Fruit fly (Drosophila melanogaster) whole organism, embryonic: ENCODE results near the gene CG46434.
A peak's percentile ranks its signal among the peaks of the same experiment; 100 is the strongest.

Experiments used
- CG10209 ChIP-seq: fragments of 200-800 bp; sonication (Bioruptor generic); optimal IDR thresholded peaks from 3 replicates; lab custom pipeline; 2017; ENCODE audit warnings: missing biosample characterization, mild to moderate bottlenecking, missing genetic modification characterization, missing genetic modification reagents
- CG10274 ChIP-seq: fragments of 200-800 bp; sonication (Bioruptor generic); optimal IDR thresholded peaks from 3 replicates; lab custom pipeline; 2017; ENCODE audit warnings: missing biosample characterization, mild to moderate bottlenecking, missing genetic modification characterization
- CG10654 ChIP-seq: fragments of 200-800 bp; sonication (Bioruptor generic); optimal IDR thresholded peaks from 2 replicates; lab custom pipeline; 2016; ENCODE audit warnings: missing biosample characterization, missing genetic modification characterization
- CG12071 ChIP-seq: fragments of 200-800 bp; sonication (Bioruptor generic); optimal IDR thresholded peaks from 3 replicates; lab custom pipeline; 2018; ENCODE audit warnings: missing biosample characterization, mild to moderate bottlenecking, missing genetic modification characterization
- CG12219 ChIP-seq: fragments of 200-800 bp; sonication (Bioruptor generic); optimal IDR thresholded peaks from 3 replicates; lab custom pipeline; 2018; ENCODE audit warnings: missing biosample characterization, mild to moderate bottlenecking, missing genetic modification characterization
- CG13287 ChIP-seq: fragments of 200-800 bp; sonication (Bioruptor generic); IDR thresholded peaks from 2 replicates; pipeline ENCODE4 v1.3.6; 2022; ENCODE audit warnings: missing biosample characterization, missing genetic modification characterization; ENCODE audit not compliant: partially characterized antibody
- CG13424 ChIP-seq: fragments of 200-800 bp; sonication (Bioruptor generic); optimal IDR thresholded peaks from 2 replicates; lab custom pipeline; 2019; ENCODE audit warnings: missing biosample characterization, mild to moderate bottlenecking, missing genetic modification characterization, moderate library complexity
- CG1529 ChIP-seq: fragments of 200-800 bp; sonication (Bioruptor generic); optimal IDR thresholded peaks from 3 replicates; lab custom pipeline; 2018; ENCODE audit warnings: missing biosample characterization, missing genetic modification characterization
- CG15514 ChIP-seq: fragments of 200-800 bp; sonication (Bioruptor generic); optimal IDR thresholded peaks from 3 replicates; lab custom pipeline; 2017; ENCODE audit warnings: missing biosample characterization, missing genetic modification characterization, mild to moderate bottlenecking, moderate library complexity, missing genetic modification reagents
- CG16779 ChIP-seq: fragments of 200-800 bp; sonication (Bioruptor generic); IDR thresholded peaks from 2 replicates; pipeline ENCODE4 v1.3.6; 2022; ENCODE audit warnings: missing biosample characterization, missing genetic modification characterization
- CG16815 ChIP-seq: fragments of 200-800 bp; sonication (Bioruptor generic); optimal IDR thresholded peaks from 3 replicates; lab custom pipeline; 2017; ENCODE audit warnings: missing biosample characterization, mild to moderate bottlenecking, missing genetic modification characterization
- CG17359 ChIP-seq: fragments of 200-800 bp; sonication (Bioruptor generic); optimal IDR thresholded peaks from 3 replicates; lab custom pipeline; 2018; ENCODE audit warnings: missing biosample characterization, mild to moderate bottlenecking, missing genetic modification characterization, moderate library complexity
- CG17612 ChIP-seq: fragments of 200-800 bp; sonication (Bioruptor generic); IDR thresholded peaks from 2 replicates; pipeline ENCODE4 v1.3.6; 2022; ENCODE audit warnings: missing biosample characterization, missing genetic modification characterization
- CG2678 ChIP-seq: fragments of 200-800 bp; sonication (Bioruptor generic); optimal IDR thresholded peaks from 3 replicates; lab custom pipeline; 2019; ENCODE audit warnings: missing biosample characterization, mild to moderate bottlenecking, missing genetic modification characterization, moderate library complexity
- CG4328 ChIP-seq: fragments of 200-800 bp; sonication (Bioruptor generic); optimal IDR thresholded peaks from 3 replicates; lab custom pipeline; 2017; ENCODE audit warnings: missing biosample characterization, missing genetic modification reagents, missing genetic modification characterization
- CG5180 ChIP-seq: fragments of 200-800 bp; sonication (Bioruptor generic); optimal IDR thresholded peaks from 3 replicates; lab custom pipeline; 2017; ENCODE audit warnings: missing biosample characterization, missing genetic modification characterization, mild to moderate bottlenecking, moderate library complexity, missing genetic modification reagents
- CG6791 ChIP-seq: fragments of 200-800 bp; sonication (Bioruptor generic); IDR thresholded peaks from 3 replicates; pipeline ENCODE4 v1.3.6; 2022; ENCODE audit warnings: missing biosample characterization, missing genetic modification characterization; ENCODE audit not compliant: partially characterized antibody
- CG7372 ChIP-seq: fragments of 200-800 bp; sonication (Bioruptor generic); IDR thresholded peaks from 2 replicates; pipeline ENCODE4 v1.3.6; 2022; ENCODE audit warnings: missing biosample characterization, missing genetic modification characterization
- CG8388 ChIP-seq: fragments of 200-800 bp; sonication (Bioruptor generic); optimal IDR thresholded peaks from 2 replicates; lab custom pipeline; 2019; ENCODE audit warnings: missing biosample characterization, mild to moderate bottlenecking, missing genetic modification characterization, moderate library complexity
- CG8765 ChIP-seq: fragments of 200-800 bp; sonication (Bioruptor generic); IDR thresholded peaks from 2 replicates; pipeline ENCODE4 v1.3.6; 2022; ENCODE audit warnings: missing biosample characterization, missing genetic modification characterization
- CG9215 ChIP-seq: fragments of 200-800 bp; sonication (Bioruptor generic); IDR thresholded peaks from 2 replicates; pipeline ENCODE4 v1.3.6; 2022; ENCODE audit warnings: missing biosample characterization, missing genetic modification characterization
- E2f1 ChIP-seq: fragments of 200-800 bp; sonication (Bioruptor generic); IDR thresholded peaks from 2 replicates; pipeline ENCODE4 v1.3.6; 2022; ENCODE audit warnings: missing biosample characterization, missing genetic modification characterization
- H2.0 ChIP-seq: fragments of 200-800 bp; sonication (Bioruptor generic); IDR thresholded peaks from 2 replicates; pipeline ENCODE4 v1.3.6; 2022; ENCODE audit warnings: missing biosample characterization, missing genetic modification characterization
- HmgZ ChIP-seq: fragments of 200-800 bp; sonication (Bioruptor generic); optimal IDR thresholded peaks from 2 replicates; lab custom pipeline; 2018; ENCODE audit warnings: missing biosample characterization, mild to moderate bottlenecking, missing genetic modification characterization
- Hr78 ChIP-seq, 2 experiments: fragments of 200-800 bp in 1 of 2; fragments of >200 bp in 1 of 2; sonication (Bioruptor generic) in 1 of 2; optimal IDR thresholded peaks; 2 replicates each; lab custom pipeline; 2017 to 2019; ENCODE audit warnings: missing biosample characterization in 2 of 2, missing genetic modification characterization in 2 of 2, mild to moderate bottlenecking in 1 of 2, moderate library complexity in 1 of 2
- Sry-δ ChIP-seq: fragments of 200-800 bp; sonication (Bioruptor generic); optimal IDR thresholded peaks from 2 replicates; lab custom pipeline; 2016; ENCODE audit warnings: missing biosample characterization, missing genetic modification characterization
- Tbp ChIP-seq: fragments of >200 bp; optimal IDR thresholded peaks from 2 replicates; lab custom pipeline; 2018; ENCODE audit warnings: missing biosample characterization, missing genetic modification characterization
- Xbp1 ChIP-seq: fragments of 200-800 bp; sonication (Bioruptor generic); optimal IDR thresholded peaks from 3 replicates; lab custom pipeline; 2016; ENCODE audit warnings: missing biosample characterization, mild to moderate bottlenecking, missing genetic modification characterization
- az2 ChIP-seq: fragments of 200-800 bp; sonication (Bioruptor generic); optimal IDR thresholded peaks from 3 replicates; lab custom pipeline; 2016; ENCODE audit warnings: missing biosample characterization, missing genetic modification characterization
- bcd ChIP-seq: fragments of 200-800 bp; sonication (Bioruptor generic); optimal IDR thresholded peaks from 2 replicates; lab custom pipeline; 2017; ENCODE audit warnings: missing biosample characterization, mild to moderate bottlenecking, missing genetic modification characterization
- cas ChIP-seq: fragments of 200-800 bp; sonication (Bioruptor generic); IDR thresholded peaks from 2 replicates; pipeline ENCODE4 v1.3.6; 2022; ENCODE audit warnings: missing biosample characterization, missing genetic modification characterization
- cg ChIP-seq: fragments of 200-800 bp; sonication (Bioruptor generic); optimal IDR thresholded peaks from 3 replicates; lab custom pipeline; 2019; ENCODE audit warnings: missing biosample characterization, mild to moderate bottlenecking, missing genetic modification characterization, moderate library complexity
- chinmo ChIP-seq: fragments of 200-800 bp; sonication (Bioruptor generic); IDR thresholded peaks from 4 replicates; pipeline ENCODE4 v1.3.6; 2022; ENCODE audit warnings: missing biosample characterization, missing genetic modification characterization; ENCODE audit not compliant: partially characterized antibody
- chn ChIP-seq: fragments of 200-800 bp; sonication (Bioruptor generic); optimal IDR thresholded peaks from 2 replicates; lab custom pipeline; 2016; ENCODE audit warnings: missing biosample characterization, missing genetic modification characterization
- eve ChIP-seq, 2 experiments: fragments of >200 bp; optimal IDR thresholded peaks; 2 replicates each; lab custom pipeline; 2017; ENCODE audit warnings: missing biosample characterization in 2 of 2, missing genetic modification characterization in 2 of 2
- eyg ChIP-seq: fragments of 200-800 bp; sonication (Bioruptor generic); optimal IDR thresholded peaks from 3 replicates; lab custom pipeline; 2016; ENCODE audit warnings: missing biosample characterization, missing genetic modification characterization
- fd102C ChIP-seq: fragments of 200-800 bp; sonication (Bioruptor generic); optimal IDR thresholded peaks from 2 replicates; lab custom pipeline; 2018; ENCODE audit warnings: missing biosample characterization, mild to moderate bottlenecking, missing genetic modification characterization, moderate library complexity
- gt ChIP-seq: fragments of 200-800 bp; sonication (Bioruptor generic); IDR thresholded peaks from 2 replicates; pipeline ENCODE4 v1.3.6; 2022; ENCODE audit warnings: missing biosample characterization, missing genetic modification characterization
- nerfin-1 ChIP-seq: fragments of 200-800 bp; sonication (Bioruptor generic); optimal IDR thresholded peaks from 3 replicates; lab custom pipeline; 2019; ENCODE audit warnings: missing biosample characterization, mild to moderate bottlenecking, missing genetic modification characterization, moderate library complexity
- nerfin-2 ChIP-seq: fragments of 200-800 bp; sonication (Bioruptor generic); IDR thresholded peaks from 2 replicates; pipeline ENCODE4 v1.3.6; 2022; ENCODE audit warnings: missing biosample characterization, missing genetic modification characterization; ENCODE audit not compliant: partially characterized antibody
- pan ChIP-seq, 4 experiments: fragments of >200 bp in 3 of 4; fragments of 200-800 bp in 1 of 4; sonication (Bioruptor generic) in 1 of 4; optimal IDR thresholded peaks in 3 of 4; IDR thresholded peaks in 1 of 4; 2 replicates each; pipeline versions ENCODE4 v1.3.6 to Lab custom; 2017 to 2022; ENCODE audit warnings: missing biosample characterization in 2 of 4, missing genetic modification characterization in 2 of 4, mixed read lengths in 1 of 4
- pnt ChIP-seq: fragments of 200-800 bp; sonication (Bioruptor generic); optimal IDR thresholded peaks from 3 replicates; lab custom pipeline; 2016; ENCODE audit warnings: missing biosample characterization, missing genetic modification characterization
- pros ChIP-seq: fragments of 200-800 bp; sonication (Bioruptor generic); optimal IDR thresholded peaks from 3 replicates; lab custom pipeline; 2019; ENCODE audit warnings: missing biosample characterization, mild to moderate bottlenecking, missing genetic modification characterization, moderate library complexity
- rib ChIP-seq: fragments of 200-800 bp; sonication (Bioruptor generic); IDR thresholded peaks from 2 replicates; pipeline ENCODE4 v1.3.6; 2022; ENCODE audit warnings: missing biosample characterization, missing genetic modification characterization
- sr ChIP-seq: fragments of 200-800 bp; sonication (Bioruptor generic); IDR thresholded peaks from 3 replicates; pipeline ENCODE4 v1.3.6; 2022; ENCODE audit warnings: missing biosample characterization, missing genetic modification characterization
- ssp ChIP-seq: fragments of 200-800 bp; sonication (Bioruptor generic); IDR thresholded peaks from 2 replicates; pipeline ENCODE4 v1.3.6; 2022; ENCODE audit warnings: missing biosample characterization, missing genetic modification characterization
- tup ChIP-seq: fragments of 200-800 bp; sonication (Bioruptor generic); optimal IDR thresholded peaks from 2 replicates; lab custom pipeline; 2016; ENCODE audit warnings: missing biosample characterization, mild to moderate bottlenecking, missing genetic modification characterization, moderate library complexity
- twi ChIP-seq: fragments of 200-800 bp; optimal IDR thresholded peaks from 2 replicates; lab custom pipeline; 2019; ENCODE audit warnings: missing biosample characterization, mild to moderate bottlenecking, missing genetic modification characterization, moderate library complexity
- tx ChIP-seq: fragments of 200-800 bp; sonication (Bioruptor generic); optimal IDR thresholded peaks from 2 replicates; lab custom pipeline; 2016; ENCODE audit warnings: missing biosample characterization, missing genetic modification characterization

The CG46434 gene

DNA sequence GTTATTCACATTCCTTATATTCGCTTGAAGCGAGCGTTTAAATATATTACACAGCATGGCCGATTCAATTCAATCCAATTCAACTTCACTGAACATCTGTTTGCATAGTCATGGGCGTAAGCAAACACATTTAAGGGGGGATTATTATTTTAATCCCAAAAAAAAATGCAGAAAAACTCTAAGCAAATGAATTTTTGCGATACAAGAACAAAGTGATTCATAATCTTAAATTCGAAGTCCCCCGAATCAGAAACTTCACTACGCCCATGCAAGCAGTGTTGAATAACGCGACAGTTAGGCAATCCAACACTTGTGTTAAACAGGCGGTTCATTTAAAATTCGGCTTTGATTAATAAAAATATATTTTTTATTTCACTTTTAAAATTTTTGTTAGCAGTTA is 46.4 kb upstream of the CG46434 start, which contains the start of gene CG14100 (continued):
- TF ChIP-seq CG8765 (GFP tag; lab: Robert Waterston, UW) = peak; percentile 100
- TF ChIP-seq CG16779 (GFP tag; lab: Robert Waterston, UW) = peak; percentile 100
- peak; percentile 100 for TF ChIP-seq rib (GFP tag; lab: Robert Waterston, UW)
- peak; percentile 100 for TF ChIP-seq CG4328 (GFP tag; lab: Kevin White, UChicago)
- TF ChIP-seq Tbp (GFP tag; lab: Kevin White, UChicago) = no peak
- TF ChIP-seq pnt (GFP tag; lab: Kevin White, UChicago) = peak; percentile 100
- TF ChIP-seq CG10654 (GFP tag; lab: Kevin White, UChicago) = peak; percentile 100
- TF ChIP-seq CG17359 (tag; lab: Kevin White, UChicago) = peak; percentile 100
- TF ChIP-seq CG17612 (GFP tag; lab: Robert Waterston, UW) = peak; percentile 100
- peak in 1 of 2 experiments; percentile 98 for TF ChIP-seq Hr78 (GFP tag; optimal IDR thresholded peaks at IDR 0.05; lab: Kevin White, UChicago)
- TF ChIP-seq az2 (GFP tag; lab: Kevin White, UChicago) = peak; percentile 100
- TF ChIP-seq tup (GFP tag; lab: Kevin White, UChicago) = peak; percentile 100
- TF ChIP-seq Sry-δ = peak; percentile 94
- TF ChIP-seq CG5180 = peak; percentile 96
- TF ChIP-seq pros (GFP tag; lab: Kevin White, UChicago) = peak; percentile 98
- TF ChIP-seq chinmo (GFP tag; lab: Robert Waterston, UW) = no peak
- TF ChIP-seq CG10274 (GFP tag; lab: Kevin White, UChicago) = peak; percentile 98
- TF ChIP-seq CG7372 (GFP tag; lab: Robert Waterston, UW) = peak; percentile 100
- peak; percentile 100 for TF ChIP-seq CG2678
- TF ChIP-seq cas (GFP tag; lab: Robert Waterston, UW) = peak; percentile 100
- TF ChIP-seq cg (GFP tag; lab: Kevin White, UChicago) = no peak
- TF ChIP-seq eyg (GFP tag; lab: Kevin White, UChicago) = peak; percentile 100
- TF ChIP-seq E2f1 (GFP tag; lab: Robert Waterston, UW) = peak; percentile 100
- peak; percentile 100 for TF ChIP-seq CG8388 (GFP tag; lab: Kevin White, UChicago)
- peak; percentile 97 for TF ChIP-seq CG15514 (GFP tag; lab: Kevin White, UChicago)
- TF ChIP-seq CG13424 (tag; lab: Kevin White, UChicago) = peak; percentile 100
- no peak for TF ChIP-seq pan (optimal IDR thresholded peaks at IDR 0.05; lab: Kevin White, UChicago)
- TF ChIP-seq pan (GFP tag; optimal IDR thresholded peaks at IDR 0.05 in 1 of 2, IDR thresholded peaks at IDR 0.05 in 1 of 2) = peak in 1 of 2 experiments; percentile 100
- TF ChIP-seq CG12071 (GFP tag; lab: Kevin White, UChicago) = peak; percentile 100
- TF ChIP-seq CG12219 (GFP tag; lab: Kevin White, UChicago) = peak; percentile 100
- TF ChIP-seq CG13287 (GFP tag; lab: Robert Waterston, UW) = peak; percentile 59; the same call in 1 of the 2 replicates
- peak; percentile 100 for TF ChIP-seq HmgZ (tag; lab: Kevin White, UChicago)
- TF ChIP-seq nerfin-2 (GFP tag; lab: Robert Waterston, UW) = peak; percentile 54; the same call in 1 of the 2 replicates
- peak; percentile 100 for TF ChIP-seq Xbp1 (GFP tag; lab: Kevin White, UChicago)
- peak; percentile 100 for TF ChIP-seq CG10209 (GFP tag; lab: Kevin White, UChicago)
- TF ChIP-seq eve (GFP tag; optimal IDR thresholded peaks at IDR 0.05; lab: Kevin White, UChicago) = peak in 1 of 2 experiments; percentile 91
- peak; percentile 100 for TF ChIP-seq tx (GFP tag; lab: Kevin White, UChicago)
- TF ChIP-seq bcd (GFP tag; lab: Kevin White, UChicago) = peak; percentile 100
- TF ChIP-seq chn (GFP tag; lab: Kevin White, UChicago) = peak; percentile 100
- peak; percentile 100 for TF ChIP-seq H2.0 (GFP tag; lab: Robert Waterston, UW)
- TF ChIP-seq ssp (GFP tag; lab: Robert Waterston, UW) = peak; percentile 99
- peak; percentile 100 for TF ChIP-seq CG1529
- peak; percentile 100 for TF ChIP-seq twi (tag; lab: Kevin White, UChicago)
- peak; percentile 38; the same call in 1 of the 3 replicates for TF ChIP-seq CG6791 (GFP tag; lab: Robert Waterston, UW)
- TF ChIP-seq gt (GFP tag; lab: Robert Waterston, UW) = peak; percentile 100
- TF ChIP-seq CG9215 (GFP tag; lab: Robert Waterston, UW) = peak; percentile 100
- TF ChIP-seq sr (GFP tag; lab: Robert Waterston, UW) = peak; percentile 100
- peak; percentile 100 for TF ChIP-seq CG16815
- peak; percentile 100 for TF ChIP-seq nerfin-1 (tag; lab: Kevin White, UChicago)
- peak; percentile 99 for TF ChIP-seq fd102C (GFP tag; lab: Kevin White, UChicago)
